Fruit fly (Drosophila melanogaster) whole organism, embryonic: ENCODE data around the gene CG13108.
A peak's percentile ranks its signal among the peaks of the same experiment; 100 is the strongest.

Experiments
- Ada2b ChIP-seq: fragments of 200-800 bp; sonication (Bioruptor generic); IDR thresholded peaks from 2 replicates; pipeline ENCODE4 v1.3.6; 2022; ENCODE audit warnings: missing biosample characterization, missing genetic modification characterization
- Aef1 ChIP-seq: fragments of 200-800 bp; sonication (Bioruptor generic); IDR thresholded peaks from 3 replicates; pipeline ENCODE4 v1.3.6; 2022; ENCODE audit warnings: missing biosample characterization, missing genetic modification characterization
- Awh ChIP-seq: fragments of 200-800 bp; sonication (Bioruptor generic); IDR thresholded peaks from 2 replicates; pipeline ENCODE4, ENCODE4 v1.3.6; 2022; ENCODE audit warnings: missing biosample characterization, missing genetic modification characterization
- CG11085 ChIP-seq: fragments of 200-800 bp; sonication (Bioruptor generic); IDR thresholded peaks from 2 replicates; pipeline ENCODE4 v1.3.6; 2022; ENCODE audit warnings: missing biosample characterization, missing genetic modification characterization
- CG11456 ChIP-seq: fragments of 200-800 bp; sonication (Bioruptor generic); IDR thresholded peaks from 3 replicates; pipeline ENCODE4 v1.3.6; 2022; ENCODE audit warnings: missing biosample characterization, missing genetic modification characterization
- CG11560 ChIP-seq: fragments of 200-800 bp; sonication (Bioruptor generic); IDR thresholded peaks from 3 replicates; pipeline ENCODE4 v1.3.6; 2022; ENCODE audit warnings: missing biosample characterization, missing genetic modification characterization
- CG11696 ChIP-seq: fragments of 200-800 bp; sonication (Bioruptor generic); IDR thresholded peaks from 2 replicates; pipeline ENCODE4 v1.3.6; 2022; ENCODE audit warnings: missing biosample characterization, missing genetic modification characterization
- CG12769 ChIP-seq: fragments of 200-800 bp; sonication (Bioruptor generic); optimal IDR thresholded peaks from 2 replicates; lab custom pipeline; 2019; ENCODE audit warnings: missing biosample characterization, mild to moderate bottlenecking, missing genetic modification characterization, moderate library complexity
- CG14965 ChIP-seq: fragments of 200-800 bp; sonication (Bioruptor generic); optimal IDR thresholded peaks from 2 replicates; lab custom pipeline; 2016; ENCODE audit warnings: missing biosample characterization, missing genetic modification characterization, borderline replicate concordance
- CG16813 ChIP-seq: fragments of 200-800 bp; sonication (Bioruptor generic); IDR thresholded peaks from 3 replicates; pipeline ENCODE4 v1.3.6; 2022; ENCODE audit warnings: missing biosample characterization, missing genetic modification characterization; ENCODE audit not compliant: partially characterized antibody
- CG17912 ChIP-seq: fragments of 200-800 bp; sonication (Bioruptor generic); optimal IDR thresholded peaks from 2 replicates; lab custom pipeline; 2018; ENCODE audit warnings: missing biosample characterization, mild to moderate bottlenecking, missing genetic modification characterization
- CG34422 ChIP-seq: fragments of 200-800 bp; sonication (Bioruptor generic); IDR thresholded peaks from 3 replicates; pipeline ENCODE4 v1.3.6; 2022; ENCODE audit warnings: missing biosample characterization, missing genetic modification characterization
- CG3726 ChIP-seq: fragments of 200-800 bp; sonication (Bioruptor generic); IDR thresholded peaks from 3 replicates; pipeline ENCODE4, ENCODE4 v1.3.6; 2022; ENCODE audit warnings: missing biosample characterization, missing genetic modification characterization
- CG6175 ChIP-seq: fragments of 200-800 bp; sonication (Bioruptor generic); IDR thresholded peaks from 3 replicates; pipeline ENCODE4 v1.3.6; 2022; ENCODE audit warnings: missing biosample characterization, missing genetic modification characterization
- CG7372 ChIP-seq: fragments of 200-800 bp; sonication (Bioruptor generic); IDR thresholded peaks from 2 replicates; pipeline ENCODE4 v1.3.6; 2022; ENCODE audit warnings: missing biosample characterization, missing genetic modification characterization
- CG9609 ChIP-seq: fragments of 200-800 bp; sonication (Bioruptor generic); optimal IDR thresholded peaks from 3 replicates; lab custom pipeline; 2016; ENCODE audit warnings: missing biosample characterization, missing genetic modification characterization
- CG9932 ChIP-seq: fragments of 200-800 bp; sonication (Bioruptor generic); IDR thresholded peaks from 2 replicates; pipeline ENCODE4 v1.3.6; 2022; ENCODE audit warnings: missing biosample characterization, missing genetic modification characterization
- E2f1 ChIP-seq: fragments of 200-800 bp; sonication (Bioruptor generic); IDR thresholded peaks from 2 replicates; pipeline ENCODE4 v1.3.6; 2022; ENCODE audit warnings: missing biosample characterization, missing genetic modification characterization
- HLH3B ChIP-seq: fragments of 200-800 bp; sonication (Bioruptor generic); IDR thresholded peaks from 2 replicates; pipeline ENCODE4 v1.3.6; 2022; ENCODE audit warnings: missing biosample characterization, missing genetic modification characterization
- HLH4C ChIP-seq: fragments of 200-800 bp; sonication (Bioruptor generic); IDR thresholded peaks from 3 replicates; pipeline ENCODE4 v1.3.6; 2022; ENCODE audit warnings: missing biosample characterization, missing genetic modification characterization; ENCODE audit not compliant: partially characterized antibody
- Oaz ChIP-seq: fragments of 200-800 bp; sonication (Bioruptor generic); IDR thresholded peaks from 2 replicates; pipeline ENCODE4 v1.3.6; 2022; ENCODE audit warnings: missing biosample characterization, missing genetic modification characterization
- Optix ChIP-seq: fragments of 200-800 bp; sonication (Bioruptor generic); IDR thresholded peaks from 3 replicates; pipeline ENCODE4 v1.3.6; 2022; ENCODE audit warnings: missing biosample characterization, missing genetic modification characterization
- Poxn ChIP-seq: fragments of 200-800 bp; sonication (Bioruptor generic); IDR thresholded peaks from 2 replicates; pipeline ENCODE4 v1.3.6; 2022; ENCODE audit warnings: missing biosample characterization, missing genetic modification characterization
- Ptx1 ChIP-seq: fragments of 200-800 bp; sonication (Bioruptor generic); IDR thresholded peaks from 2 replicates; pipeline ENCODE4 v1.3.6; 2022; ENCODE audit warnings: missing biosample characterization, missing genetic modification characterization
- Sin3A ChIP-seq: fragments of >200 bp; optimal IDR thresholded peaks from 2 replicates; lab custom pipeline; 2018
- Tbp ChIP-seq: fragments of >200 bp; optimal IDR thresholded peaks from 2 replicates; lab custom pipeline; 2018; ENCODE audit warnings: missing biosample characterization, missing genetic modification characterization
- al ChIP-seq: fragments of 200-800 bp; sonication (Bioruptor generic); IDR thresholded peaks from 2 replicates; pipeline ENCODE4 v1.3.6; 2022; ENCODE audit warnings: missing biosample characterization, missing genetic modification characterization
- ap ChIP-seq: fragments of 200-800 bp; sonication (Bioruptor generic); IDR thresholded peaks from 2 replicates; pipeline ENCODE4 v1.3.6; 2022; ENCODE audit warnings: missing biosample characterization, missing genetic modification characterization
- bab2 ChIP-seq: fragments of 200-800 bp; sonication (Bioruptor generic); optimal IDR thresholded peaks from 2 replicates; lab custom pipeline; 2016; ENCODE audit warnings: missing biosample characterization, missing genetic modification characterization
- cg ChIP-seq: fragments of 200-800 bp; sonication (Bioruptor generic); optimal IDR thresholded peaks from 3 replicates; lab custom pipeline; 2019; ENCODE audit warnings: missing biosample characterization, mild to moderate bottlenecking, missing genetic modification characterization, moderate library complexity
- crol ChIP-seq: fragments of 200-800 bp; sonication (Bioruptor generic); IDR thresholded peaks from 2 replicates; pipeline ENCODE4 v1.3.6; 2022; ENCODE audit warnings: missing biosample characterization, missing genetic modification characterization
- ewg ChIP-seq: fragments of 200-800 bp; sonication (Bioruptor generic); optimal IDR thresholded peaks from 3 replicates; lab custom pipeline; 2017; ENCODE audit warnings: mild to moderate bottlenecking, missing biosample characterization, missing genetic modification reagents, missing genetic modification characterization
- fd64A ChIP-seq: fragments of 200-800 bp; sonication (Bioruptor generic); optimal IDR thresholded peaks from 3 replicates; lab custom pipeline; 2018; ENCODE audit warnings: missing biosample characterization, mild to moderate bottlenecking, missing genetic modification characterization
- grn ChIP-seq: fragments of 200-800 bp; sonication (Bioruptor generic); optimal IDR thresholded peaks from 3 replicates; lab custom pipeline; 2017; ENCODE audit warnings: missing biosample characterization, missing genetic modification characterization
- gsb-n ChIP-seq: fragments of 200-800 bp; sonication (Bioruptor generic); optimal IDR thresholded peaks from 3 replicates; lab custom pipeline; 2018; ENCODE audit warnings: missing biosample characterization, mild to moderate bottlenecking, missing genetic modification characterization
- h ChIP-seq: fragments of >200 bp; optimal IDR thresholded peaks from 2 replicates; lab custom pipeline; 2017
- hth ChIP-seq: fragments of >200 bp; optimal IDR thresholded peaks from 2 replicates; lab custom pipeline; 2017; ENCODE audit warnings: inconsistent platforms
- insv ChIP-seq, 2 experiments: fragments of 200-800 bp; sonication (Bioruptor generic); optimal IDR thresholded peaks; 3 replicates each; lab custom pipeline; 2016 to 2018; ENCODE audit warnings: missing biosample characterization in 2 of 2, missing genetic modification characterization in 2 of 2
- kni ChIP-seq: fragments of 200-800 bp; sonication (Bioruptor generic); optimal IDR thresholded peaks from 3 replicates; lab custom pipeline; 2017; ENCODE audit warnings: mild to moderate bottlenecking, missing biosample characterization, missing genetic modification reagents, missing genetic modification characterization
- knrl ChIP-seq: fragments of 200-800 bp; sonication (Bioruptor generic); IDR thresholded peaks from 3 replicates; pipeline ENCODE4 v1.3.6; 2022; ENCODE audit warnings: missing biosample characterization, missing genetic modification characterization; ENCODE audit not compliant: partially characterized antibody
- lov ChIP-seq, 2 experiments: fragments of 200-800 bp in 1 of 2; fragments of >200 bp in 1 of 2; sonication (Bioruptor generic) in 1 of 2; IDR thresholded peaks in 1 of 2; optimal IDR thresholded peaks in 1 of 2; 2 replicates in 1 of 2; 3 replicates in 1 of 2; pipeline versions ENCODE4 v1.3.6 to Lab custom; 2017 to 2022; ENCODE audit warnings: missing biosample characterization in 1 of 2, missing genetic modification characterization in 1 of 2
- luna ChIP-seq: fragments of 200-800 bp; sonication (Bioruptor generic); optimal IDR thresholded peaks from 2 replicates; lab custom pipeline; 2016; ENCODE audit warnings: missing biosample characterization, missing genetic modification characterization
- nmo ChIP-seq: fragments of 200-800 bp; sonication (Bioruptor generic); optimal IDR thresholded peaks from 2 replicates; lab custom pipeline; 2018; ENCODE audit warnings: missing biosample characterization, mild to moderate bottlenecking, missing genetic modification characterization, moderate library complexity
- pros ChIP-seq: fragments of 200-800 bp; sonication (Bioruptor generic); optimal IDR thresholded peaks from 3 replicates; lab custom pipeline; 2019; ENCODE audit warnings: missing biosample characterization, mild to moderate bottlenecking, missing genetic modification characterization, moderate library complexity
- run ChIP-seq: fragments of 200-800 bp; sonication (Bioruptor generic); optimal IDR thresholded peaks from 3 replicates; lab custom pipeline; 2018; ENCODE audit warnings: missing biosample characterization, mild to moderate bottlenecking, missing genetic modification characterization
- sens-2 ChIP-seq: fragments of 200-800 bp; sonication (Bioruptor generic); IDR thresholded peaks from 2 replicates; pipeline ENCODE4 v1.3.6; 2022; ENCODE audit warnings: missing biosample characterization, missing genetic modification characterization
- stc ChIP-seq: fragments of 200-800 bp; sonication (Bioruptor generic); IDR thresholded peaks from 2 replicates; pipeline ENCODE4 v1.3.6; 2022; ENCODE audit warnings: missing biosample characterization, missing genetic modification characterization
- tna ChIP-seq: fragments of 200-800 bp; sonication (Bioruptor generic); IDR thresholded peaks from 2 replicates; pipeline ENCODE4 v1.3.6; 2022; ENCODE audit warnings: missing biosample characterization, missing genetic modification characterization; ENCODE audit not compliant: partially characterized antibody
- toy ChIP-seq: fragments of 200-800 bp; sonication (Bioruptor generic); IDR thresholded peaks from 2 replicates; pipeline ENCODE4 v1.3.6; 2022; ENCODE audit warnings: missing biosample characterization, missing genetic modification characterization
- tup ChIP-seq: fragments of 200-800 bp; sonication (Bioruptor generic); optimal IDR thresholded peaks from 2 replicates; lab custom pipeline; 2016; ENCODE audit warnings: missing biosample characterization, mild to moderate bottlenecking, missing genetic modification characterization, moderate library complexity
- tx ChIP-seq: fragments of 200-800 bp; sonication (Bioruptor generic); optimal IDR thresholded peaks from 2 replicates; lab custom pipeline; 2016; ENCODE audit warnings: missing biosample characterization, missing genetic modification characterization
- vvl ChIP-seq: fragments of 200-800 bp; sonication (Bioruptor generic); IDR thresholded peaks from 2 replicates; pipeline ENCODE4 v1.3.6; 2022; ENCODE audit warnings: missing biosample characterization, missing genetic modification characterization
- zf30C ChIP-seq: fragments of 200-800 bp; sonication (Bioruptor generic); optimal IDR thresholded peaks from 3 replicates; lab custom pipeline; 2018; ENCODE audit warnings: missing biosample characterization, mild to moderate bottlenecking, missing genetic modification characterization

CG13108 gene

DNA sequence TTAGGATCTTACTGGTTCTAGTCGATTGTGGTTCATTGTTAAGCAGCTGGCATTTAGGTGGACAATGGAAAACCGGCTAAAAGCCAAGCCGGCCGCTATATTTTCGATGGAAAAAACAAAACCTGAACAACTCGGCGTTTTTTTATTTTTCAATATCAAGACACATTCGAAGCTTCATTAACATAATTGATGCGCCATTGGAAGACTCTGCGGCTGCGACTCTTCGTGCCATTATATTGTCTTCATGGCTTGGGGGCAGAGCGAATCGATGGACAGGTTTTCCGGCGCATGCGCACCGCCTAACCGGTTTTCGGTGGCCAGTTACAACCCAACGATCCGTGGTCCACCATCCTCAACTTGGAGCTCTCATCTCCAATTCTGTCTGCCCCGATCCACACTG is 27.3 kb upstream of the CG13108 start (continued):
- TF ChIP-seq gsb-n (tag; lab: Kevin White, UChicago) (peak; percentile 71), kni (peak; percentile 64), Sin3A (lab: Kevin White, UChicago) (no peak), CG11456 (GFP tag; lab: Robert Waterston, UW) (no peak), Poxn (GFP tag; lab: Robert Waterston, UW) (no peak), CG11696 (GFP tag; lab: Robert Waterston, UW) (no peak), al (GFP tag; lab: Robert Waterston, UW) (no peak), tup (no peak), vvl (GFP tag; lab: Robert Waterston, UW) (peak; percentile 84), CG9609 (no peak), tx (no peak), luna (GFP tag; lab: Kevin White, UChicago) (no peak), Oaz (GFP tag; lab: Robert Waterston, UW) (no peak), toy (GFP tag; lab: Robert Waterston, UW) (no peak), CG3726 (GFP tag; lab: Robert Waterston, UW) (no peak), pros (GFP tag; lab: Kevin White, UChicago) (peak; percentile 67), ewg (GFP tag; lab: Kevin White, UChicago) (no peak), Tbp (GFP tag; lab: Kevin White, UChicago) (no peak), CG11085 (GFP tag; lab: Robert Waterston, UW) (no peak), tna (GFP tag; lab: Robert Waterston, UW) (no peak), zf30C (GFP tag; lab: Kevin White, UChicago) (no peak), run (tag; lab: Kevin White, UChicago) (peak; percentile 10), Ptx1 (GFP tag; lab: Robert Waterston, UW) (no peak), Optix (GFP tag; lab: Robert Waterston, UW) (no peak), CG16813 (GFP tag; lab: Robert Waterston, UW) (no peak), knrl (GFP tag; lab: Robert Waterston, UW) (no peak), CG6175 (0 out of 3 replicates have a peak, but pooled peaks have one; percentile 42), nmo (GFP tag; lab: Kevin White, UChicago) (no peak), bab2 (GFP tag; lab: Kevin White, UChicago) (no peak), lov (optimal IDR thresholded peaks at IDR 0.05; lab: Kevin White, UChicago) (no peak), lov (GFP tag; IDR thresholded peaks at IDR 0.05; lab: Robert Waterston, UW) (no peak), CG11560 (tag; lab: Robert Waterston, UW) (no peak), cg (no peak), HLH3B (GFP tag; lab: Robert Waterston, UW) (no peak), stc (no peak), fd64A (no peak), h (no peak), ap (GFP tag; lab: Robert Waterston, UW) (no peak), CG9932 (GFP tag; lab: Robert Waterston, UW) (0 out of 2 replicates have a peak, but pooled peaks have one; percentile 4), HLH4C (no peak), CG14965 (no peak), CG12769 (tag; lab: Kevin White, UChicago) (no peak), CG7372 (GFP tag; lab: Robert Waterston, UW) (no peak), E2f1 (no peak), Aef1 (no peak), Ada2b (GFP tag; lab: Robert Waterston, UW) (no peak), sens-2 (GFP tag; lab: Robert Waterston, UW) (no peak), Awh (peak; percentile 75), hth (no peak), crol (GFP tag; lab: Robert Waterston, UW) (no peak), CG17912 (GFP tag; lab: Kevin White, UChicago) (no peak), insv (GFP tag; optimal IDR thresholded peaks at IDR 0.05; lab: Kevin White, UChicago) (no peak), grn (GFP tag; lab: Kevin White, UChicago) (no peak), CG34422 (GFP tag; lab: Robert Waterston, UW) (0 out of 3 replicates have a peak, but pooled peaks have one; percentile 31)
